Worm (Caenorhabditis elegans) whole organism, L4 larva: ENCODE data around the gene gcy-25.
A peak's percentile ranks its signal among the peaks of the same experiment; 100 is the strongest.

Experiments used
- F26F4.8 ChIP-seq: fragments of 200-800 bp; sonication (Bioruptor generic); conservative IDR thresholded peaks from 2 replicates; pipeline ENCODE4 v1.3.6; 2022; ENCODE audit warnings: missing genetic modification characterization, missing compliant biosample characterization
- F37D6.2 ChIP-seq: sonication (generic microtip); optimal IDR thresholded peaks from 2 replicates; lab custom pipeline; 2016; ENCODE audit warnings: mild to moderate bottlenecking, missing genetic modification characterization, missing compliant biosample characterization
- F49E8.2 ChIP-seq: sonication (generic microtip); optimal IDR thresholded peaks from 2 replicates; lab custom pipeline; 2016; ENCODE audit warnings: missing compliant biosample characterization, mild to moderate bottlenecking, missing genetic modification characterization, borderline replicate concordance
- Y75B8A.6 ChIP-seq: fragments of 200-800 bp; sonication (Bioruptor generic); IDR thresholded peaks from 2 replicates; pipeline ENCODE4 v1.3.6; 2022; ENCODE audit warnings: missing genetic modification reagents, missing genetic modification characterization, missing compliant biosample characterization
- ama-1 ChIP-seq: fragments of 150-350 bp; optimal IDR thresholded peaks from 2 replicates; lab custom pipeline; 2014; ENCODE audit warnings: inconsistent platforms, mixed read lengths
- arid-1 ChIP-seq: fragments of 200-800 bp; sonication (Bioruptor generic); conservative IDR thresholded peaks from 2 replicates; pipeline ENCODE4 v1.3.6; 2022; ENCODE audit warnings: missing genetic modification reagents, missing genetic modification characterization, missing compliant biosample characterization
- ceh-20 ChIP-seq: fragments of 200-800 bp; sonication (Bioruptor generic); IDR thresholded peaks from 2 replicates; pipeline ENCODE4 v1.3.6; 2022; ENCODE audit warnings: missing genetic modification reagents, missing genetic modification characterization, missing compliant biosample characterization
- cey-2 ChIP-seq: sonication (generic microtip); optimal IDR thresholded peaks from 3 replicates; lab custom pipeline; 2017; ENCODE audit warnings: missing genetic modification characterization, mild to moderate bottlenecking, missing compliant biosample characterization, antibody characterized with exemption, borderline replicate concordance; ENCODE audit not compliant: insufficient read depth
- ctbp-1 ChIP-seq: fragments of 200-800 bp; sonication (Bioruptor generic); IDR thresholded peaks from 2 replicates; pipeline ENCODE4 v1.3.6; 2022; ENCODE audit warnings: missing genetic modification reagents, missing genetic modification characterization, missing compliant biosample characterization
- dmd-6 ChIP-seq: fragments of 200-800 bp; sonication (Bioruptor generic); IDR thresholded peaks from 2 replicates; pipeline ENCODE4 v1.3.6; 2022; ENCODE audit warnings: missing genetic modification reagents, missing genetic modification characterization, missing compliant biosample characterization
- dmd-9 ChIP-seq: fragments of 200-800 bp; sonication (Bioruptor generic); IDR thresholded peaks from 2 replicates; pipeline ENCODE4 v1.3.6; 2022; ENCODE audit warnings: missing genetic modification reagents, missing genetic modification characterization, missing compliant biosample characterization
- egl-43 ChIP-seq: fragments of 200-800 bp; sonication (Bioruptor generic); IDR thresholded peaks from 2 replicates; pipeline ENCODE4 v1.3.6; 2022; ENCODE audit warnings: missing genetic modification reagents, missing genetic modification characterization, missing compliant biosample characterization
- hif-1 ChIP-seq, 2 experiments: sonication (generic microtip); optimal IDR thresholded peaks; 2 replicates each; lab custom pipeline; 2016 to 2017; ENCODE audit warnings: missing compliant biosample characterization in 2 of 2, missing genetic modification characterization in 2 of 2, missing genetic modification reagents in 2 of 2, missing genotype in 2 of 2, mild to moderate bottlenecking in 1 of 2
- hlh-30 ChIP-seq: sonication (generic microtip); optimal IDR thresholded peaks from 2 replicates; lab custom pipeline; 2017; ENCODE audit warnings: antibody characterized with exemption, mild to moderate bottlenecking, missing genetic modification characterization, missing compliant biosample characterization; ENCODE audit not compliant: insufficient read depth
- lim-7 ChIP-seq: fragments of 200-800 bp; sonication (Bioruptor generic); IDR thresholded peaks from 2 replicates; pipeline ENCODE4 v1.3.6; 2022; ENCODE audit warnings: missing genetic modification characterization, missing compliant biosample characterization
- lin-1 ChIP-seq: fragments of 200-800 bp; sonication (Bioruptor generic); IDR thresholded peaks from 2 replicates; pipeline ENCODE4 v1.3.6; 2022; ENCODE audit warnings: missing genetic modification reagents, missing genetic modification characterization, missing compliant biosample characterization
- lin-38 ChIP-seq: fragments of 200-800 bp; sonication (Bioruptor generic); IDR thresholded peaks from 2 replicates; pipeline ENCODE4 v1.3.6; 2022; ENCODE audit warnings: missing genetic modification reagents, missing genetic modification characterization, missing compliant biosample characterization
- madf-5 ChIP-seq, 2 experiments: fragments of 200-800 bp; sonication (Bioruptor generic); IDR thresholded peaks; 2 replicates each; pipeline ENCODE4 v1.3.6; 2022; ENCODE audit warnings: missing compliant biosample characterization in 2 of 2, missing genetic modification characterization in 2 of 2
- madf-9 ChIP-seq: fragments of 200-800 bp; sonication (Bioruptor generic); conservative IDR thresholded peaks from 2 replicates; pipeline ENCODE4 v1.3.6; 2022; ENCODE audit warnings: missing genetic modification reagents, missing genetic modification characterization, missing compliant biosample characterization
- mdt-29 ChIP-seq: fragments of 200-800 bp; sonication (Bioruptor generic); IDR thresholded peaks from 2 replicates; pipeline ENCODE4 v1.3.6; 2022; ENCODE audit warnings: missing genetic modification reagents, missing genetic modification characterization, missing compliant biosample characterization
- mxl-3 ChIP-seq: fragments of 200-800 bp; sonication (Bioruptor generic); optimal IDR thresholded peaks from 2 replicates; lab custom pipeline; 2018; ENCODE audit warnings: mild to moderate bottlenecking, missing genetic modification characterization, missing compliant biosample characterization
- nhr-237 ChIP-seq: sonication (generic microtip); optimal IDR thresholded peaks from 2 replicates; lab custom pipeline; 2017; ENCODE audit warnings: missing biosample characterization, missing genetic modification characterization
- nhr-25 ChIP-seq: sonication (generic microtip); optimal IDR thresholded peaks from 2 replicates; lab custom pipeline; 2017; ENCODE audit warnings: missing genetic modification characterization, mild to moderate bottlenecking, missing compliant biosample characterization, antibody characterized with exemption, moderate library complexity, borderline replicate concordance; ENCODE audit not compliant: insufficient read depth
- nhr-42 ChIP-seq: fragments of 200-800 bp; sonication (Bioruptor generic); IDR thresholded peaks from 2 replicates; pipeline ENCODE4 v1.3.6; 2022; ENCODE audit warnings: missing genetic modification characterization, missing compliant biosample characterization
- nhr-48 ChIP-seq: sonication (generic microtip); optimal IDR thresholded peaks from 2 replicates; lab custom pipeline; 2016; ENCODE audit warnings: mild to moderate bottlenecking, missing genetic modification characterization, missing compliant biosample characterization
- pha-4 ChIP-seq, 2 experiments: fragments of 150-350 bp in 1 of 2; fragments of 200-800 bp in 1 of 2; sonication (Bioruptor generic) in 1 of 2; IDR thresholded peaks in 1 of 2; optimal IDR thresholded peaks in 1 of 2; 2 replicates each; pipeline versions ENCODE4 v1.3.6 to Lab custom; 2014 to 2022; ENCODE audit warnings: missing genetic modification characterization in 2 of 2, missing genetic modification reagents in 2 of 2, missing biosample characterization in 1 of 2, missing compliant biosample characterization in 1 of 2
- pqm-1 ChIP-seq: sonication (generic microtip); optimal IDR thresholded peaks from 2 replicates; lab custom pipeline; 2017; ENCODE audit warnings: missing biosample characterization, missing genetic modification characterization
- set-16 ChIP-seq: fragments of 200-800 bp; sonication (Bioruptor generic); IDR thresholded peaks from 2 replicates; pipeline ENCODE4 v1.3.6; 2022; ENCODE audit warnings: missing genetic modification reagents, missing genetic modification characterization, missing compliant biosample characterization
- skn-1 ChIP-seq: fragments of 150-350 bp; optimal IDR thresholded peaks from 2 replicates; lab custom pipeline; 2014; ENCODE audit warnings: missing biosample characterization, missing genetic modification characterization
- snpc-1.2 ChIP-seq: fragments of 200-800 bp; sonication (Bioruptor generic); IDR thresholded peaks from 2 replicates; pipeline ENCODE4 v1.3.6; 2022; ENCODE audit warnings: missing genetic modification reagents, missing genetic modification characterization, missing compliant biosample characterization
- tag-97 ChIP-seq: fragments of 200-800 bp; sonication (Bioruptor generic); IDR thresholded peaks from 2 replicates; pipeline ENCODE4 v1.3.6; 2022; ENCODE audit warnings: missing genetic modification characterization, missing compliant biosample characterization
- unc-62 ChIP-seq, 3 experiments: fragments of 150-350 bp in 1 of 3; sonication (generic microtip); optimal IDR thresholded peaks in 2 of 3; peaks in 1 of 3; 1 replicate in 1 of 3; 2 replicates in 2 of 3; lab custom pipeline; 2014 to 2017; ENCODE audit warnings: missing biosample characterization in 3 of 3, missing genetic modification characterization in 3 of 3, missing genetic modification reagents in 3 of 3, missing genotype in 1 of 3
- zip-11 ChIP-seq: fragments of 200-800 bp; sonication (Bioruptor generic); IDR thresholded peaks from 2 replicates; pipeline ENCODE4 v1.3.6; 2022; ENCODE audit warnings: missing genetic modification characterization, missing compliant biosample characterization
- zip-2 ChIP-seq: fragments of 150-350 bp; optimal IDR thresholded peaks from 2 replicates; lab custom pipeline; 2014; ENCODE audit warnings: missing biosample characterization, missing genetic modification characterization
- ztf-7 ChIP-seq: fragments of 150-350 bp; optimal IDR thresholded peaks from 2 replicates; lab custom pipeline; 2014; ENCODE audit warnings: missing biosample characterization, missing genetic modification characterization

Gene gcy-25

ce11 chrIV:15853820-15854426 is 18.8 kb upstream of the gcy-25 start:
- TF ChIP-seq ctbp-1 (GFP tag; lab: Robert Waterston, UW) (no peak), lin-38 (peak; percentile 22; the same call in 1 of the 2 replicates), madf-5 (GFP tag; IDR thresholded peaks at IDR 0.05; lab: Robert Waterston, UW) (0 out of 4 replicates have a peak, but pooled peaks of 1 of the 2 experiments have one; percentile 4), snpc-1.2 (GFP tag; lab: Robert Waterston, UW) (peak; percentile 49; the same call in 1 of the 2 replicates), set-16 (GFP tag; lab: Robert Waterston, UW) (peak; percentile 98)

ce11 chrIV:15861499-15861898 is 11.2 kb upstream of the gcy-25 start:
- TF ChIP-seq snpc-1.2 (GFP tag; lab: Robert Waterston, UW) (0 out of 2 replicates have a peak, but pooled peaks have one; percentile 33), dmd-9 (GFP tag; lab: Robert Waterston, UW) (no peak)
- TF ChIP-seq, all 104 proteins: peak for 1

- TF ChIP-seq snpc-1.2 (GFP tag; lab: Robert Waterston, UW) (peak; percentile 69), ztf-7 (tag; lab: Kevin White, UChicago) (no peak), nhr-237 (tag; lab: Kevin White, UChicago) (no peak), lim-7 (no peak), cey-2 (tag; lab: Kevin White, UChicago) (no peak), hlh-30 (tag; lab: Kevin White, UChicago) (no peak)
These were observed 4.4 kb upstream of the gcy-25 start for ce11 chrIV:15868288-15868687.

- TF ChIP-seq F37D6.2 (tag; lab: Kevin White, UChicago) = no peak
- TF ChIP-seq ctbp-1 (GFP tag; lab: Robert Waterston, UW) = no peak
- no peak for TF ChIP-seq ztf-7 (tag; lab: Kevin White, UChicago)
- TF ChIP-seq ama-1 (lab: Kevin White, UChicago) = no peak
- no peak for TF ChIP-seq skn-1 (tag; lab: Kevin White, UChicago)
- no peak for TF ChIP-seq F26F4.8 (GFP tag; lab: Robert Waterston, UW)
- no peak for TF ChIP-seq tag-97 (GFP tag; lab: Robert Waterston, UW)
- TF ChIP-seq hif-1 (tag; optimal IDR thresholded peaks at IDR 0.05; lab: Kevin White, UChicago) = no peak
- no peak for TF ChIP-seq ceh-20
- no peak for TF ChIP-seq zip-2 (tag; lab: Kevin White, UChicago)
- TF ChIP-seq pqm-1 (tag; lab: Kevin White, UChicago) = no peak
- TF ChIP-seq nhr-48 = no peak
- TF ChIP-seq lin-1 (GFP tag; lab: Robert Waterston, UW) = no peak
- no peak for TF ChIP-seq unc-62 (GFP tag; optimal IDR thresholded peaks at IDR 0.05 in 1 of 2; lab: Kevin White, UChicago)
- no peak for TF ChIP-seq unc-62 (tag; optimal IDR thresholded peaks at IDR 0.05; lab: Kevin White, UChicago)
- TF ChIP-seq madf-9 (GFP tag; lab: Robert Waterston, UW) = no peak
These were observed 2.4 kb upstream of the gcy-25 start, which contains the start of gene Y105C5B.1 for ce11 chrIV:15870356-15870755. TSS of gene Y105C5B.1 (plus strand) at chrIV:15870656.

ce11 chrIV:15878262-15878661 is 5.5 kb downstream of the gcy-25 start:
- no peak for TF ChIP-seq nhr-42 (GFP tag; lab: Robert Waterston, UW)
- no peak for TF ChIP-seq Y75B8A.6 (GFP tag; lab: Robert Waterston, UW)
- no peak for TF ChIP-seq mxl-3 (GFP tag; lab: Kevin White, UChicago)
- TF ChIP-seq egl-43 (GFP tag; lab: Robert Waterston, UW) = no peak
- TF ChIP-seq nhr-25 = no peak
- TF ChIP-seq dmd-6 = no peak
- no peak for TF ChIP-seq mdt-29 (GFP tag; lab: Robert Waterston, UW)
- TF ChIP-seq pha-4 (GFP tag; IDR thresholded peaks at IDR 0.05; lab: Robert Waterston, UW) = no peak
- no peak for TF ChIP-seq pha-4 (tag; optimal IDR thresholded peaks at IDR 0.05; lab: Kevin White, UChicago)
- TF ChIP-seq arid-1 (GFP tag; lab: Robert Waterston, UW) = no peak
- no peak for TF ChIP-seq F49E8.2
- TF ChIP-seq ztf-7 (tag; lab: Kevin White, UChicago) = no peak
- no peak for TF ChIP-seq zip-11 (GFP tag; lab: Robert Waterston, UW)
